Fruit fly (Drosophila melanogaster) whole organism, embryonic: ENCODE results near the gene Trs20.

Experiments
- Adf1 ChIP-seq: fragments of 200-800 bp; sonication (Bioruptor generic); IDR thresholded peaks from 2 replicates; pipeline ENCODE4 v1.3.6; 2022; ENCODE audit warnings: missing biosample characterization, missing genetic modification characterization
- B-H2 ChIP-seq: fragments of 200-800 bp; sonication (Bioruptor generic); optimal IDR thresholded peaks from 2 replicates; lab custom pipeline; 2018; ENCODE audit warnings: missing biosample characterization, mild to moderate bottlenecking, missing genetic modification characterization
- CG10209 ChIP-seq: fragments of 200-800 bp; sonication (Bioruptor generic); optimal IDR thresholded peaks from 3 replicates; lab custom pipeline; 2017; ENCODE audit warnings: missing biosample characterization, mild to moderate bottlenecking, missing genetic modification characterization, missing genetic modification reagents
- CG10274 ChIP-seq: fragments of 200-800 bp; sonication (Bioruptor generic); optimal IDR thresholded peaks from 3 replicates; lab custom pipeline; 2017; ENCODE audit warnings: missing biosample characterization, mild to moderate bottlenecking, missing genetic modification characterization
- CG10321 ChIP-seq: fragments of 200-800 bp; sonication (Bioruptor generic); IDR thresholded peaks from 2 replicates; pipeline ENCODE4 v1.3.6; 2022; ENCODE audit warnings: missing biosample characterization, missing genetic modification characterization
- CG11093 ChIP-seq: fragments of 200-800 bp; sonication (Bioruptor generic); IDR thresholded peaks from 3 replicates; pipeline ENCODE4 v1.3.6; 2022; ENCODE audit warnings: missing biosample characterization, missing genetic modification characterization
- CG11695 ChIP-seq: fragments of 200-800 bp; sonication (Bioruptor generic); IDR thresholded peaks from 3 replicates; pipeline ENCODE4 v1.3.6; 2022; ENCODE audit warnings: missing biosample characterization, missing genetic modification characterization
- CG12219 ChIP-seq: fragments of 200-800 bp; sonication (Bioruptor generic); optimal IDR thresholded peaks from 3 replicates; lab custom pipeline; 2018; ENCODE audit warnings: missing biosample characterization, mild to moderate bottlenecking, missing genetic modification characterization
- CG12236 ChIP-seq: fragments of 200-800 bp; sonication (Bioruptor generic); optimal IDR thresholded peaks from 2 replicates; lab custom pipeline; 2016; ENCODE audit warnings: missing biosample characterization, missing genetic modification characterization
- CG12391 ChIP-seq: fragments of 200-800 bp; sonication (Bioruptor generic); optimal IDR thresholded peaks from 3 replicates; lab custom pipeline; 2018; ENCODE audit warnings: missing biosample characterization, mild to moderate bottlenecking, missing genetic modification characterization, moderate library complexity
- CG17359 ChIP-seq: fragments of 200-800 bp; sonication (Bioruptor generic); optimal IDR thresholded peaks from 3 replicates; lab custom pipeline; 2018; ENCODE audit warnings: missing biosample characterization, mild to moderate bottlenecking, missing genetic modification characterization, moderate library complexity
- CG17385 ChIP-seq: fragments of 200-800 bp; sonication (Bioruptor generic); optimal IDR thresholded peaks from 3 replicates; lab custom pipeline; 2018; ENCODE audit warnings: missing biosample characterization, mild to moderate bottlenecking, missing genetic modification characterization
- CG18262 ChIP-seq: fragments of 200-800 bp; optimal IDR thresholded peaks from 3 replicates; lab custom pipeline; 2019; ENCODE audit warnings: missing biosample characterization, mild to moderate bottlenecking, missing genetic modification characterization, moderate library complexity
- CG18599 ChIP-seq: fragments of 200-800 bp; sonication (Bioruptor generic); optimal IDR thresholded peaks from 3 replicates; lab custom pipeline; 2017; ENCODE audit warnings: missing biosample characterization, missing genetic modification characterization, mild to moderate bottlenecking, moderate library complexity, missing genetic modification reagents
- CG33557 ChIP-seq: fragments of 200-800 bp; sonication (Bioruptor generic); optimal IDR thresholded peaks from 2 replicates; lab custom pipeline; 2019; ENCODE audit warnings: missing biosample characterization, mild to moderate bottlenecking, missing genetic modification characterization, moderate library complexity
- CG34376 ChIP-seq: fragments of 200-800 bp; sonication (Bioruptor generic); optimal IDR thresholded peaks from 2 replicates; lab custom pipeline; 2018; ENCODE audit warnings: missing biosample characterization, mild to moderate bottlenecking, missing genetic modification characterization
- CG4854 ChIP-seq: fragments of 200-800 bp; sonication (Bioruptor generic); optimal IDR thresholded peaks from 2 replicates; lab custom pipeline; 2016; ENCODE audit warnings: missing biosample characterization, missing genetic modification characterization, inconsistent platforms
- CG8089 ChIP-seq: fragments of 200-800 bp; sonication (Bioruptor generic); optimal IDR thresholded peaks from 3 replicates; lab custom pipeline; 2016; ENCODE audit warnings: missing biosample characterization, missing genetic modification characterization
- CG8924 ChIP-seq: fragments of 200-800 bp; optimal IDR thresholded peaks from 3 replicates; lab custom pipeline; 2019; ENCODE audit warnings: missing biosample characterization, mild to moderate bottlenecking, missing genetic modification characterization, moderate library complexity
- D19A ChIP-seq: fragments of 200-800 bp; optimal IDR thresholded peaks from 3 replicates; lab custom pipeline; 2019; ENCODE audit warnings: missing biosample characterization, mild to moderate bottlenecking, missing genetic modification characterization, moderate library complexity
- Fer2 ChIP-seq: fragments of 200-800 bp; sonication (Bioruptor generic); optimal IDR thresholded peaks from 2 replicates; lab custom pipeline; 2018; ENCODE audit warnings: missing biosample characterization, mild to moderate bottlenecking, missing genetic modification characterization, moderate library complexity
- Gug ChIP-seq: fragments of 200-800 bp; sonication (Bioruptor generic); IDR thresholded peaks from 4 replicates; pipeline ENCODE4 v1.3.6; 2022; ENCODE audit warnings: missing biosample characterization, missing genetic modification characterization
- HLHmδ ChIP-seq: fragments of 200-800 bp; sonication (Bioruptor generic); optimal IDR thresholded peaks from 2 replicates; lab custom pipeline; 2018; ENCODE audit warnings: missing biosample characterization, mild to moderate bottlenecking, missing genetic modification characterization, moderate library complexity
- Hand ChIP-seq: fragments of 200-800 bp; sonication (Bioruptor generic); optimal IDR thresholded peaks from 2 replicates; lab custom pipeline; 2017; ENCODE audit warnings: mild to moderate bottlenecking, missing biosample characterization, missing genetic modification reagents, missing genetic modification characterization
- Hey ChIP-seq: fragments of 200-800 bp; sonication (Bioruptor generic); optimal IDR thresholded peaks from 3 replicates; lab custom pipeline; 2018; ENCODE audit warnings: missing biosample characterization, mild to moderate bottlenecking, missing genetic modification characterization
- MTF-1 ChIP-seq: fragments of 200-800 bp; sonication (Bioruptor generic); optimal IDR thresholded peaks from 2 replicates; lab custom pipeline; 2018; ENCODE audit warnings: missing biosample characterization, mild to moderate bottlenecking, missing genetic modification characterization, borderline replicate concordance
- Neu2 ChIP-seq: fragments of 200-800 bp; sonication (Bioruptor generic); optimal IDR thresholded peaks from 3 replicates; lab custom pipeline; 2016; ENCODE audit warnings: missing biosample characterization, missing genetic modification characterization, borderline replicate concordance
- Nf-YB ChIP-seq: fragments of 200-800 bp; sonication (Bioruptor generic); optimal IDR thresholded peaks from 3 replicates; lab custom pipeline; 2019; ENCODE audit warnings: missing biosample characterization, mild to moderate bottlenecking, missing genetic modification characterization, moderate library complexity
- Rfx ChIP-seq: fragments of 200-800 bp; sonication (Bioruptor generic); IDR thresholded peaks from 2 replicates; pipeline ENCODE4 v1.3.6; 2022; ENCODE audit warnings: missing biosample characterization, missing genetic modification characterization
- Sin3A ChIP-seq: fragments of >200 bp; optimal IDR thresholded peaks from 2 replicates; lab custom pipeline; 2018
- TFAM ChIP-seq: fragments of 200-800 bp; sonication (Bioruptor generic); optimal IDR thresholded peaks from 2 replicates; lab custom pipeline; 2017; ENCODE audit warnings: missing biosample characterization, missing genetic modification characterization, inconsistent platforms
- Xbp1 ChIP-seq: fragments of 200-800 bp; sonication (Bioruptor generic); optimal IDR thresholded peaks from 3 replicates; lab custom pipeline; 2016; ENCODE audit warnings: missing biosample characterization, mild to moderate bottlenecking, missing genetic modification characterization
- aop ChIP-seq: fragments of 200-800 bp; sonication (Bioruptor generic); IDR thresholded peaks from 2 replicates; pipeline ENCODE4 v1.3.6; 2022; ENCODE audit warnings: missing biosample characterization, missing genetic modification characterization
- bbx ChIP-seq: fragments of 200-800 bp; sonication (Bioruptor generic); IDR thresholded peaks from 2 replicates; pipeline ENCODE4 v1.3.6; 2022; ENCODE audit warnings: missing biosample characterization, missing genetic modification characterization; ENCODE audit not compliant: partially characterized antibody
- bigmax ChIP-seq: fragments of 200-800 bp; sonication (Bioruptor generic); optimal IDR thresholded peaks from 2 replicates; lab custom pipeline; 2018; ENCODE audit warnings: missing biosample characterization, mild to moderate bottlenecking, missing genetic modification characterization
- br ChIP-seq: fragments of >200 bp; optimal IDR thresholded peaks from 2 replicates; lab custom pipeline; 2017
- en ChIP-seq: fragments of 200-800 bp; sonication (Bioruptor generic); optimal IDR thresholded peaks from 2 replicates; lab custom pipeline; 2016; ENCODE audit warnings: missing biosample characterization, missing genetic modification characterization
- fd3F ChIP-seq: fragments of 200-800 bp; sonication (Bioruptor generic); optimal IDR thresholded peaks from 2 replicates; lab custom pipeline; 2018; ENCODE audit warnings: missing biosample characterization, mild to moderate bottlenecking, missing genetic modification characterization, moderate library complexity
- jing ChIP-seq: fragments of 200-800 bp; sonication (Bioruptor generic); optimal IDR thresholded peaks from 2 replicates; lab custom pipeline; 2018; ENCODE audit warnings: missing biosample characterization, mild to moderate bottlenecking, missing genetic modification characterization
- ken ChIP-seq: fragments of 200-800 bp; sonication (Bioruptor generic); IDR thresholded peaks from 3 replicates; pipeline ENCODE4 v1.3.6; 2022; ENCODE audit warnings: missing biosample characterization, missing genetic modification characterization
- klu ChIP-seq: fragments of 200-800 bp; sonication (Bioruptor generic); IDR thresholded peaks from 2 replicates; pipeline ENCODE4 v1.3.6; 2022; ENCODE audit warnings: missing biosample characterization, missing genetic modification characterization
- lola ChIP-seq, 3 experiments: fragments of >200 bp in 2 of 3; fragments of 200-800 bp in 1 of 3; sonication (Bioruptor generic) in 1 of 3; optimal IDR thresholded peaks; 2 replicates each; lab custom pipeline; 2017 to 2019; ENCODE audit warnings: missing biosample characterization in 3 of 3, missing genetic modification characterization in 3 of 3, mild to moderate bottlenecking in 1 of 3, moderate library complexity in 1 of 3
- pros ChIP-seq: fragments of 200-800 bp; sonication (Bioruptor generic); optimal IDR thresholded peaks from 3 replicates; lab custom pipeline; 2019; ENCODE audit warnings: missing biosample characterization, mild to moderate bottlenecking, missing genetic modification characterization, moderate library complexity
- slbo ChIP-seq: fragments of 200-800 bp; sonication (Bioruptor generic); IDR thresholded peaks from 2 replicates; pipeline ENCODE4 v1.3.6; 2022; ENCODE audit warnings: missing biosample characterization, missing genetic modification characterization
- slp2 ChIP-seq: fragments of 200-800 bp; sonication (Bioruptor generic); optimal IDR thresholded peaks from 2 replicates; lab custom pipeline; 2016; ENCODE audit warnings: missing biosample characterization, missing genetic modification characterization
- so ChIP-seq: fragments of 200-800 bp; sonication (Bioruptor generic); IDR thresholded peaks from 3 replicates; pipeline ENCODE4 v1.3.6; 2022; ENCODE audit warnings: missing biosample characterization, missing genetic modification characterization
- sr ChIP-seq: fragments of 200-800 bp; sonication (Bioruptor generic); IDR thresholded peaks from 3 replicates; pipeline ENCODE4 v1.3.6; 2022; ENCODE audit warnings: missing biosample characterization, missing genetic modification characterization
- stwl ChIP-seq: fragments of 200-800 bp; sonication (Bioruptor generic); optimal IDR thresholded peaks from 3 replicates; lab custom pipeline; 2018; ENCODE audit warnings: missing biosample characterization, mild to moderate bottlenecking, missing genetic modification characterization, moderate library complexity
- tx ChIP-seq: fragments of 200-800 bp; sonication (Bioruptor generic); optimal IDR thresholded peaks from 2 replicates; lab custom pipeline; 2016; ENCODE audit warnings: missing biosample characterization, missing genetic modification characterization
- yki ChIP-seq: fragments of >200 bp; optimal IDR thresholded peaks from 3 replicates; lab custom pipeline; 2018

The Trs20 gene

DNA sequence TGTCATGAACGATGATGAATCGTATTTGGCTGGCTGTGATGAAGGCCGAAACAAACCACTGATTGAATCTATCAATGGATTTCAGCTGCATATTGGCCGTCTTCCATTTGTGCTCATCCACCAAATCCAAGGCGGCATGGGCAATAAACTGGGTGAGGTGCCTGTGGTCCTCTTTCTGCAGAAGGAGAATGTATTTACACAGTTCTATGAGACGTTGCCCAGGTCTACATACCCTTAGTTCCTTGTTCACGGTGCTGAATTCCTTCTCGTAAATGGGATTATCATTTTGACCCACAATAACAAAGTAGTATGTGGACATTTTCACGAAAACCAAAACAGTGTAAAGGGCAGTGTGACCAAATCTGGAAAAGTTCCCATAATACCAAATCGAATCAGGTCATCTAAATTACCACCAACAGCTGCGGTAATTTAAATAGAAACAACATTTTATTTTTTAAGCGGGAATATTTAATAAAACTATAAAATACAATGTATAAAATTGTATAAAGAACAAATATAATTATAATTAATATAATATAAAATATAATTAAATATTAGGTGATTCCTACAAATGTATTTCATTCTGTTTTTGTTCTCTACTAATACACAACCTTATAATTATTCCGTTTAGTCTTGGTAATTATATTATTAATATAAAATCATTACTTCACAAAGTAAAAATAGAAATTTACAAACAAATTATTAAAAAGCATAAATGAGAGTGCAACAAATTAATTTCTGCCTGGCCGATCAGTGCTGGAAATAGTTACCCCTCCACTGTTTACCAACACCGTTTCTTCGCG lies at the start of gene Trs20, which contains the start of gene elg1 (continued):
- TF ChIP-seq Gug (GFP tag; lab: Robert Waterston, UW) (peak; percentile 6; the same call in 1 of the 4 replicates), Hand (GFP tag; lab: Kevin White, UChicago) (peak; percentile 11), Hey (tag; lab: Kevin White, UChicago) (no peak), lola (GFP tag; optimal IDR thresholded peaks at IDR 0.05; lab: Kevin White, UChicago) (peak in 1 of 3 experiments; percentile 61), CG17385 (GFP tag; lab: Kevin White, UChicago) (peak; percentile 60), so (GFP tag; lab: Robert Waterston, UW) (no peak), TFAM (GFP tag; lab: Kevin White, UChicago) (no peak), Adf1 (GFP tag; lab: Robert Waterston, UW) (no peak), CG10321 (GFP tag; lab: Robert Waterston, UW) (no peak), CG8089 (GFP tag; lab: Kevin White, UChicago) (no peak), D19A (tag; lab: Kevin White, UChicago) (peak; percentile 74), klu (GFP tag; lab: Robert Waterston, UW) (no peak), slbo (GFP tag; lab: Robert Waterston, UW) (peak; percentile 59; the same call in 1 of the 2 replicates), CG34376 (no peak), en (GFP tag; lab: Kevin White, UChicago) (no peak), yki (no peak), Nf-YB (GFP tag; lab: Kevin White, UChicago) (peak; percentile 54), br (lab: Kevin White, UChicago) (no peak), stwl (tag; lab: Kevin White, UChicago) (peak; percentile 46), CG18262 (peak; percentile 80), bigmax (no peak), aop (GFP tag; lab: Robert Waterston, UW) (no peak), CG8924 (tag; lab: Kevin White, UChicago) (peak; percentile 84), jing (GFP tag; lab: Kevin White, UChicago) (no peak), B-H2 (GFP tag; lab: Kevin White, UChicago) (peak; percentile 61), tx (GFP tag; lab: Kevin White, UChicago) (no peak), CG10209 (GFP tag; lab: Kevin White, UChicago) (peak; percentile 56), ken (GFP tag; lab: Robert Waterston, UW) (no peak), Neu2 (GFP tag; lab: Kevin White, UChicago) (no peak), CG12391 (tag; lab: Kevin White, UChicago) (peak; percentile 84), CG10274 (GFP tag; lab: Kevin White, UChicago) (no peak), Fer2 (tag; lab: Kevin White, UChicago) (peak; percentile 24), Rfx (peak; percentile 65), Xbp1 (peak; percentile 35), Sin3A (lab: Kevin White, UChicago) (no peak), CG12236 (GFP tag; lab: Kevin White, UChicago) (no peak), CG33557 (GFP tag; lab: Kevin White, UChicago) (peak; percentile 51), CG17359 (tag; lab: Kevin White, UChicago) (peak; percentile 45), CG18599 (GFP tag; lab: Kevin White, UChicago) (peak; percentile 46), fd3F (GFP tag; lab: Kevin White, UChicago) (peak; percentile 46), HLHmδ (no peak), slp2 (GFP tag; lab: Kevin White, UChicago) (no peak), sr (GFP tag; lab: Robert Waterston, UW) (no peak), bbx (GFP tag; lab: Robert Waterston, UW) (0 out of 2 replicates have a peak, but pooled peaks have one; percentile 11), CG12219 (GFP tag; lab: Kevin White, UChicago) (no peak), CG11695 (GFP tag; lab: Robert Waterston, UW) (peak; percentile 56; the same call in 2 of the 3 replicates), CG4854 (GFP tag; lab: Kevin White, UChicago) (no peak), CG11093 (no peak), MTF-1 (GFP tag; lab: Kevin White, UChicago) (no peak), pros (peak; percentile 7)
